Worm (Caenorhabditis elegans) whole organism, late embryonic: ENCODE data around the gene F21A3.3.

ENCODE experiments used
- K02D7.2 ChIP-seq: sonication (generic microtip); optimal IDR thresholded peaks from 2 replicates; lab custom pipeline; 2017; ENCODE audit warnings: mild to moderate bottlenecking, missing genetic modification characterization, missing compliant biosample characterization
- K09A11.1 ChIP-seq: sonication (generic microtip); optimal IDR thresholded peaks from 2 replicates; lab custom pipeline; 2017; ENCODE audit warnings: antibody characterized with exemption, mild to moderate bottlenecking, missing genetic modification characterization, missing compliant biosample characterization; ENCODE audit not compliant: insufficient read depth
- T23F11.4 ChIP-seq: fragments of 200-800 bp; sonication (Bioruptor generic); optimal IDR thresholded peaks from 2 replicates; lab custom pipeline; 2018; ENCODE audit warnings: mild to moderate bottlenecking, missing genetic modification characterization, missing compliant biosample characterization
- Y22D7AL.16 ChIP-seq: sonication (generic microtip); optimal IDR thresholded peaks from 2 replicates; lab custom pipeline; 2016; ENCODE audit warnings: missing genetic modification characterization, missing compliant biosample characterization
- ceh-14 ChIP-seq: sonication (generic microtip); optimal IDR thresholded peaks from 2 replicates; lab custom pipeline; 2016; ENCODE audit warnings: missing genotype, missing genetic modification characterization, missing compliant biosample characterization
- ceh-18 ChIP-seq: sonication (generic microtip); optimal IDR thresholded peaks from 2 replicates; lab custom pipeline; 2016; ENCODE audit warnings: missing genetic modification characterization, missing compliant biosample characterization
- ceh-19 ChIP-seq: fragments of 200-800 bp; sonication (Bioruptor generic); optimal IDR thresholded peaks from 2 replicates; lab custom pipeline; 2018; ENCODE audit warnings: mild to moderate bottlenecking, missing genetic modification characterization, missing compliant biosample characterization
- ceh-2 ChIP-seq: sonication (generic microtip); optimal IDR thresholded peaks from 2 replicates; lab custom pipeline; 2016; ENCODE audit warnings: missing genotype, missing genetic modification characterization, missing compliant biosample characterization
- ceh-22 ChIP-seq: sonication (generic microtip); optimal IDR thresholded peaks from 2 replicates; lab custom pipeline; 2017; ENCODE audit warnings: missing biosample characterization, missing genetic modification characterization
- ceh-24 ChIP-seq: sonication (generic microtip); optimal IDR thresholded peaks from 2 replicates; lab custom pipeline; 2016; ENCODE audit warnings: mild to moderate bottlenecking, missing genetic modification characterization, missing compliant biosample characterization
- ceh-30 ChIP-seq: fragments of 150-350 bp; optimal IDR thresholded peaks from 2 replicates; lab custom pipeline; 2014; ENCODE audit warnings: missing biosample characterization, missing genetic modification characterization
- ceh-31 ChIP-seq: sonication (generic microtip); optimal IDR thresholded peaks from 2 replicates; lab custom pipeline; 2016; ENCODE audit warnings: missing genetic modification characterization, missing compliant biosample characterization
- ceh-45 ChIP-seq: fragments of 200-800 bp; sonication (Bioruptor generic); IDR thresholded peaks from 2 replicates; pipeline ENCODE4 v1.3.6; 2022; ENCODE audit warnings: missing genetic modification reagents, missing genetic modification characterization, missing compliant biosample characterization
- ceh-48 ChIP-seq: sonication (generic microtip); optimal IDR thresholded peaks from 2 replicates; lab custom pipeline; 2016; ENCODE audit warnings: missing genetic modification characterization, inconsistent platforms, missing compliant biosample characterization
- ceh-9 ChIP-seq: sonication (generic microtip); optimal IDR thresholded peaks from 2 replicates; lab custom pipeline; 2016; ENCODE audit warnings: mild to moderate bottlenecking, missing genetic modification characterization, inconsistent platforms, missing compliant biosample characterization
- dmd-4 ChIP-seq: sonication (generic microtip); optimal IDR thresholded peaks from 2 replicates; lab custom pipeline; 2016; ENCODE audit warnings: borderline replicate concordance, missing genetic modification characterization, missing compliant biosample characterization
- ets-4 ChIP-seq: sonication (generic microtip); optimal IDR thresholded peaks from 2 replicates; lab custom pipeline; 2016; ENCODE audit warnings: missing genetic modification characterization, missing compliant biosample characterization
- eyg-1 ChIP-seq: sonication (generic microtip); optimal IDR thresholded peaks from 2 replicates; lab custom pipeline; 2016; ENCODE audit warnings: missing genotype, missing genetic modification characterization, missing compliant biosample characterization
- fax-1 ChIP-seq: sonication (generic microtip); optimal IDR thresholded peaks from 2 replicates; lab custom pipeline; 2016; ENCODE audit warnings: missing genotype, missing genetic modification characterization, missing compliant biosample characterization
- fkh-6 ChIP-seq: sonication (generic microtip); optimal IDR thresholded peaks from 2 replicates; lab custom pipeline; 2016; ENCODE audit warnings: missing genetic modification characterization, missing compliant biosample characterization
- hlh-15 ChIP-seq: sonication (generic microtip); optimal IDR thresholded peaks from 2 replicates; lab custom pipeline; 2016; ENCODE audit warnings: missing genetic modification characterization, missing compliant biosample characterization
- hlh-30 ChIP-seq: sonication (generic microtip); optimal IDR thresholded peaks from 2 replicates; lab custom pipeline; 2017; ENCODE audit warnings: antibody characterized with exemption, missing genetic modification characterization, missing compliant biosample characterization; ENCODE audit not compliant: insufficient read depth
- hlh-6 ChIP-seq: sonication (generic microtip); optimal IDR thresholded peaks from 2 replicates; lab custom pipeline; 2016; ENCODE audit warnings: missing genotype, missing genetic modification characterization, missing compliant biosample characterization
- hlh-8 ChIP-seq: sonication (generic microtip); optimal IDR thresholded peaks from 2 replicates; lab custom pipeline; 2016; ENCODE audit warnings: missing genotype, missing genetic modification characterization, missing compliant biosample characterization
- lim-6 ChIP-seq: sonication (generic microtip); optimal IDR thresholded peaks from 2 replicates; lab custom pipeline; 2016; ENCODE audit warnings: missing genetic modification characterization, missing compliant biosample characterization
- mec-3 ChIP-seq: sonication (generic microtip); optimal IDR thresholded peaks from 2 replicates; lab custom pipeline; 2016; ENCODE audit warnings: borderline replicate concordance, missing genetic modification characterization, missing compliant biosample characterization
- nfya-1 ChIP-seq: sonication (generic microtip); optimal IDR thresholded peaks from 2 replicates; lab custom pipeline; 2017; ENCODE audit warnings: missing genetic modification characterization, mild to moderate bottlenecking, missing compliant biosample characterization, antibody characterized with exemption, moderate library complexity
- nhr-232 ChIP-seq: sonication (generic microtip); optimal IDR thresholded peaks from 2 replicates; lab custom pipeline; 2016; ENCODE audit warnings: missing genetic modification characterization, missing compliant biosample characterization
- npax-4 ChIP-seq: sonication (generic microtip); optimal IDR thresholded peaks from 2 replicates; lab custom pipeline; 2016; ENCODE audit warnings: missing genetic modification characterization, missing compliant biosample characterization
- odd-2 ChIP-seq: sonication (generic microtip); optimal IDR thresholded peaks from 2 replicates; lab custom pipeline; 2017; ENCODE audit warnings: antibody characterized with exemption, mild to moderate bottlenecking, missing genetic modification characterization, missing compliant biosample characterization
- pag-3 ChIP-seq: sonication (generic microtip); optimal IDR thresholded peaks from 2 replicates; lab custom pipeline; 2016; ENCODE audit warnings: missing compliant biosample characterization, missing genetic modification characterization, borderline replicate concordance
- pat-9 ChIP-seq: fragments of 200-800 bp; sonication (Bioruptor generic); optimal IDR thresholded peaks from 2 replicates; lab custom pipeline; 2018; ENCODE audit warnings: mild to moderate bottlenecking, missing genetic modification characterization, moderate library complexity, missing compliant biosample characterization
- pax-1 ChIP-seq: fragments of 150-350 bp; optimal IDR thresholded peaks from 2 replicates; lab custom pipeline; 2014; ENCODE audit warnings: missing biosample characterization, missing genetic modification characterization
- pha-2 ChIP-seq: sonication (generic microtip); optimal IDR thresholded peaks from 2 replicates; lab custom pipeline; 2017; ENCODE audit warnings: mild to moderate bottlenecking, missing genetic modification characterization, missing compliant biosample characterization
- sdc-2 ChIP-seq: sonication (generic microtip); optimal IDR thresholded peaks from 2 replicates; lab custom pipeline; 2016; ENCODE audit warnings: missing genotype, missing genetic modification characterization, missing compliant biosample characterization
- sox-2 ChIP-seq: fragments of 200-800 bp; sonication (Bioruptor generic); IDR thresholded peaks from 2 replicates; pipeline ENCODE4 v1.3.6; 2022; ENCODE audit warnings: missing genetic modification reagents, missing genetic modification characterization, missing compliant biosample characterization
- sox-4 ChIP-seq: sonication (generic microtip); optimal IDR thresholded peaks from 2 replicates; lab custom pipeline; 2017; ENCODE audit warnings: mild to moderate bottlenecking, missing genetic modification characterization, inconsistent platforms, missing compliant biosample characterization
- ttx-3 ChIP-seq: sonication (generic microtip); optimal IDR thresholded peaks from 2 replicates; lab custom pipeline; 2016; ENCODE audit warnings: missing genetic modification reagents, missing genetic modification characterization, missing compliant biosample characterization
- unc-3 ChIP-seq, 2 experiments: fragments of 200-800 bp in 1 of 2; sonication (Bioruptor generic) in 1 of 2; sonication (generic microtip) in 1 of 2; conservative IDR thresholded peaks in 1 of 2; optimal IDR thresholded peaks in 1 of 2; 2 replicates each; pipeline versions ENCODE4 v1.3.6 to Lab custom; 2016 to 2022; ENCODE audit warnings: missing compliant biosample characterization in 2 of 2, missing genetic modification characterization in 2 of 2, missing genetic modification reagents in 1 of 2
- unc-42 ChIP-seq: sonication (generic microtip); optimal IDR thresholded peaks from 2 replicates; lab custom pipeline; 2016; ENCODE audit warnings: missing genotype, missing genetic modification characterization, missing compliant biosample characterization
- zip-5 ChIP-seq: sonication (generic microtip); optimal IDR thresholded peaks from 2 replicates; lab custom pipeline; 2016; ENCODE audit warnings: missing genetic modification characterization, missing compliant biosample characterization
- ztf-16 ChIP-seq: sonication (generic microtip); optimal IDR thresholded peaks from 2 replicates; lab custom pipeline; 2017; ENCODE audit warnings: missing genetic modification characterization, missing compliant biosample characterization

Gene F21A3.3

DNA sequence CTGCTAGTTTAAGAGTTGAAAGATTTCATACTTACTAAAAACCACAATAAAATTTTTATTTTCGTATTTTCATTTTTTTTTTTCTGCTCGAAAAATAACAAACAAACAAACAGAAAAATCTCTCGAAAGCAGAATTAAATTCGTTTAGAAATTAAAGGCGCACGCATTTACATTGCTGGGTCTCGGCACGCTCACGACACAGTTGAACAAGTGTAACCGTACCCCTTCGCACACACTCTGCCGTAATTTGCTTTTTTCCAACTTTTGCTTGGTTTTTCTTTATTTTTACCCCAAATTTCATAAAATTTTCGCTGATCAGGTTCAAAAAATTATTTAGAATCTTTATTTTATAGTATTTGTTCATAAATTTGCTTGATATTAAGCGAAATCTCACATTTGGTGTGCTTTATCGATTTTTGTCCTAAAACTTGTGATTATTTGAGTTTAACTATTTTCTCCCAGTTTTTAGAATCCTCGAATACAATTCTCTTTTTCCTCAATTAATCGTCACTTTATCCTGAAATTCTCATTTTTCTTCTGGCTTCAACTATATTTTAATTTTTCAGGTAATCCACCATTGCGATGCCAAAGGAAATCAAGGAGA is 5.8 kb upstream of the F21A3.3 start, which contains the start of gene rpl-38 (continued):
- TF ChIP-seq ceh-2 (tag; lab: Kevin White, UChicago) (no peak), Y22D7AL.16 (no peak), eyg-1 (no peak), pax-1 (tag; lab: Kevin White, UChicago) (peak; percentile 14), ceh-9 (no peak), fkh-6 (no peak), unc-3 (GFP tag; conservative IDR thresholded peaks at IDR 0.05; lab: Robert Waterston, UW) (no peak), unc-3 (tag; optimal IDR thresholded peaks at IDR 0.05; lab: Kevin White, UChicago) (no peak), T23F11.4 (no peak), ceh-31 (tag; lab: Kevin White, UChicago) (peak; percentile 56), ets-4 (no peak), ceh-48 (no peak), hlh-15 (tag; lab: Kevin White, UChicago) (no peak), ceh-19 (GFP tag; lab: Kevin White, UChicago) (no peak), nhr-232 (tag; lab: Kevin White, UChicago) (no peak), ztf-16 (tag; lab: Kevin White, UChicago) (no peak), K09A11.1 (no peak), K02D7.2 (tag; lab: Kevin White, UChicago) (no peak), unc-42 (peak; percentile 94), lim-6 (tag; lab: Kevin White, UChicago) (no peak), npax-4 (tag; lab: Kevin White, UChicago) (no peak), zip-5 (tag; lab: Kevin White, UChicago) (no peak), fax-1 (tag; lab: Kevin White, UChicago) (no peak), ceh-22 (tag; lab: Kevin White, UChicago) (no peak), pag-3 (tag; lab: Kevin White, UChicago) (no peak), ceh-18 (tag; lab: Kevin White, UChicago) (peak; percentile 38), pat-9 (tag; lab: Kevin White, UChicago) (no peak), odd-2 (tag; lab: Kevin White, UChicago) (no peak), mec-3 (no peak), sox-4 (no peak), sox-2 (GFP tag; lab: Robert Waterston, UW) (no peak), hlh-30 (no peak)

- no peak for TF ChIP-seq odd-2 (tag; lab: Kevin White, UChicago)
- TF ChIP-seq sdc-2, result no peak
- no peak for TF ChIP-seq unc-42
- no peak for TF ChIP-seq hlh-8 (tag; lab: Kevin White, UChicago)
- no peak for TF ChIP-seq ceh-45 (GFP tag; lab: Robert Waterston, UW)
- no peak for TF ChIP-seq ceh-30 (tag; lab: Kevin White, UChicago)
- no peak for TF ChIP-seq ttx-3
- TF ChIP-seq ceh-24 (tag; lab: Kevin White, UChicago), result no peak
- no peak for TF ChIP-seq ztf-16 (tag; lab: Kevin White, UChicago)
- no peak for TF ChIP-seq ceh-14 (tag; lab: Kevin White, UChicago)
- no peak for TF ChIP-seq ceh-31 (tag; lab: Kevin White, UChicago)
- TF ChIP-seq nfya-1 (tag; lab: Kevin White, UChicago), result no peak
- no peak for TF ChIP-seq Y22D7AL.16
- TF ChIP-seq dmd-4 (tag; lab: Kevin White, UChicago), result no peak
- TF ChIP-seq eyg-1, result no peak
- no peak for TF ChIP-seq unc-3 (GFP tag; conservative IDR thresholded peaks at IDR 0.05; lab: Robert Waterston, UW)
- TF ChIP-seq unc-3 (tag; optimal IDR thresholded peaks at IDR 0.05; lab: Kevin White, UChicago), result no peak
- no peak for TF ChIP-seq hlh-6 (tag; lab: Kevin White, UChicago)
- no peak for TF ChIP-seq pha-2 (tag; lab: Kevin White, UChicago)
Observed at ce11 chrV:15512856-15513756, 4.4 kb upstream of the F21A3.3 start.
